Worm (Caenorhabditis elegans) whole organism, young adult: ENCODE results near the gene VM106R.1.

Source experiments
- F10E7.11 ChIP-seq: sonication (generic microtip); optimal IDR thresholded peaks from 2 replicates; lab custom pipeline; 2017; ENCODE audit warnings: mild to moderate bottlenecking, missing genetic modification characterization, moderate library complexity, missing compliant biosample characterization
- Y53F4B.3 ChIP-seq: fragments of 200-800 bp; sonication (Bioruptor generic); IDR thresholded peaks from 2 replicates; pipeline ENCODE4 v1.3.6; 2022; ENCODE audit warnings: missing genetic modification reagents, missing genetic modification characterization, missing compliant biosample characterization
- cebp-2 ChIP-seq: fragments of 200-800 bp; sonication (Bioruptor generic); IDR thresholded peaks from 2 replicates; pipeline ENCODE4 v1.3.6; 2022; ENCODE audit warnings: missing genetic modification characterization, missing compliant biosample characterization
- egl-44 ChIP-seq: fragments of 200-800 bp; sonication (Bioruptor generic); IDR thresholded peaks from 2 replicates; pipeline ENCODE4 v1.3.6; 2022; ENCODE audit warnings: missing genetic modification reagents, missing genetic modification characterization, missing compliant biosample characterization
- ets-4 ChIP-seq: fragments of 200-800 bp; sonication (Bioruptor generic); optimal IDR thresholded peaks from 2 replicates; lab custom pipeline; 2018; ENCODE audit warnings: mild to moderate bottlenecking, missing genetic modification characterization, missing compliant biosample characterization
- him-1 ChIP-seq: sonication (generic microtip); optimal IDR thresholded peaks from 2 replicates; lab custom pipeline; 2016; ENCODE audit warnings: missing genotype, missing genetic modification reagents, missing genetic modification characterization, missing compliant biosample characterization
- hmg-20 ChIP-seq: fragments of 200-800 bp; sonication (Bioruptor generic); IDR thresholded peaks from 2 replicates; pipeline ENCODE4 v1.3.6; 2022; ENCODE audit warnings: missing genetic modification reagents, missing genetic modification characterization, missing compliant biosample characterization
- hsf-1 ChIP-seq: fragments of 200-800 bp; sonication (Bioruptor generic); IDR thresholded peaks from 2 replicates; pipeline ENCODE4 v1.3.6; 2022; ENCODE audit warnings: missing genetic modification reagents, missing genetic modification characterization, missing compliant biosample characterization
- lin-35 ChIP-seq, 3 experiments: fragments of 150-350 bp in 2 of 3; sonication (generic microtip) in 1 of 3; optimal IDR thresholded peaks; 2 replicates each; lab custom pipeline; 2014 to 2018; ENCODE audit warnings: missing biosample characterization in 3 of 3, missing genetic modification characterization in 3 of 3, missing genetic modification reagents in 3 of 3
- pha-4 ChIP-seq: fragments of 150-350 bp; sonication (generic microtip); optimal IDR thresholded peaks from 2 replicates; lab custom pipeline; 2014; ENCODE audit warnings: missing biosample characterization, missing genetic modification reagents, missing genetic modification characterization
- sdz-38 ChIP-seq: sonication (generic microtip); optimal IDR thresholded peaks from 2 replicates; lab custom pipeline; 2016; ENCODE audit warnings: missing genotype, missing genetic modification characterization, missing compliant biosample characterization
- snpc-3.4 ChIP-seq: sonication (generic microtip); optimal IDR thresholded peaks from 2 replicates; lab custom pipeline; 2017; ENCODE audit warnings: missing genetic modification characterization, mild to moderate bottlenecking, missing compliant biosample characterization, antibody characterized with exemption, moderate library complexity, missing genotype, missing genetic modification reagents
- snpc-4 ChIP-seq, 5 experiments: fragments of 150-350 bp in 1 of 5; sonication (generic microtip) in 4 of 5; optimal IDR thresholded peaks; 2 replicates each; lab custom pipeline; 2014 to 2018; ENCODE audit warnings: missing genetic modification characterization in 5 of 5, missing biosample characterization in 3 of 5, antibody characterized with exemption in 2 of 5, mild to moderate bottlenecking in 2 of 5, missing compliant biosample characterization in 2 of 5, missing genotype in 2 of 5, moderate library complexity in 2 of 5, missing genetic modification reagents in 1 of 5
- unc-62 ChIP-seq: fragments of 150-350 bp; optimal IDR thresholded peaks from 2 replicates; lab custom pipeline; 2014; ENCODE audit warnings: missing biosample characterization, missing genetic modification reagents, missing genetic modification characterization

- TF ChIP-seq unc-62 (GFP tag; lab: Kevin White, UChicago) (no peak), hmg-20 (GFP tag; lab: Robert Waterston, UW) (no peak), Y53F4B.3 (no peak), snpc-3.4 (tag; lab: Kevin White, UChicago) (no peak), F10E7.11 (no peak), hsf-1 (GFP tag; lab: Robert Waterston, UW) (no peak), pha-4 (no peak), egl-44 (GFP tag; lab: Robert Waterston, UW) (no peak), sdz-38 (tag; lab: Kevin White, UChicago) (no peak), ets-4 (GFP tag; lab: Kevin White, UChicago) (no peak), snpc-4 (GFP tag; optimal IDR thresholded peaks at IDR 0.05; lab: Kevin White, UChicago) (no peak), snpc-4 (tag; optimal IDR thresholded peaks at IDR 0.05; lab: Kevin White, UChicago) (no peak), lin-35 (GFP tag; optimal IDR thresholded peaks at IDR 0.05; lab: Kevin White, UChicago) (no peak), cebp-2 (no peak), him-1 (no peak)
Observed at ce11 chrII:10857077-10857476, 28.1 kb upstream of the VM106R.1 start, which contains the start of gene M106.7.
